Worm (Caenorhabditis elegans) whole organism, midembryonic: ENCODE measurements around the gene K10C2.12.

ENCODE experiments used
- T22C8.4 ChIP-seq: fragments of 200-800 bp; sonication (Bioruptor generic); IDR thresholded peaks from 2 replicates; pipeline ENCODE4 v1.3.6; 2022; ENCODE audit warnings: missing genetic modification characterization, missing compliant biosample characterization
- cog-1 ChIP-seq: sonication (generic microtip); optimal IDR thresholded peaks from 2 replicates; lab custom pipeline; 2016; ENCODE audit warnings: missing genetic modification characterization, missing compliant biosample characterization
- flt-1 ChIP-seq: fragments of 200-800 bp; sonication (Bioruptor generic); IDR thresholded peaks from 2 replicates; pipeline ENCODE4 v1.3.6; 2022; ENCODE audit warnings: missing genetic modification characterization, missing compliant biosample characterization
- klf-2 ChIP-seq: fragments of 200-800 bp; sonication (Bioruptor generic); conservative IDR thresholded peaks from 2 replicates; pipeline ENCODE4 v1.3.6; 2022; ENCODE audit warnings: missing genetic modification reagents, missing genetic modification characterization, missing compliant biosample characterization
- med-1 ChIP-seq: sonication (generic microtip); optimal IDR thresholded peaks from 2 replicates; lab custom pipeline; 2017; ENCODE audit warnings: missing genetic modification characterization, mild to moderate bottlenecking, missing compliant biosample characterization, antibody characterized with exemption, missing genetic modification reagents; ENCODE audit not compliant: insufficient read depth
- ref-1 ChIP-seq: fragments of 200-800 bp; sonication (Bioruptor generic); conservative IDR thresholded peaks from 2 replicates; pipeline ENCODE4 v1.3.6; 2022; ENCODE audit warnings: missing genetic modification reagents, missing genetic modification characterization, missing compliant biosample characterization
- tab-1 ChIP-seq: fragments of 200-800 bp; sonication (Bioruptor generic); IDR thresholded peaks from 2 replicates; pipeline ENCODE4 v1.3.6; 2022; ENCODE audit warnings: missing genetic modification characterization, missing compliant biosample characterization
- ztf-23 ChIP-seq: fragments of 200-800 bp; sonication (Bioruptor generic); IDR thresholded peaks from 2 replicates; pipeline ENCODE4 v1.3.6; 2022; ENCODE audit warnings: missing genetic modification reagents, missing genetic modification characterization, missing compliant biosample characterization
- ztf-29 ChIP-seq: fragments of 200-800 bp; sonication (Bioruptor generic); IDR thresholded peaks from 2 replicates; pipeline ENCODE4 v1.3.6; 2022; ENCODE audit warnings: missing genetic modification reagents, missing genetic modification characterization, missing compliant biosample characterization

Gene K10C2.12

DNA sequence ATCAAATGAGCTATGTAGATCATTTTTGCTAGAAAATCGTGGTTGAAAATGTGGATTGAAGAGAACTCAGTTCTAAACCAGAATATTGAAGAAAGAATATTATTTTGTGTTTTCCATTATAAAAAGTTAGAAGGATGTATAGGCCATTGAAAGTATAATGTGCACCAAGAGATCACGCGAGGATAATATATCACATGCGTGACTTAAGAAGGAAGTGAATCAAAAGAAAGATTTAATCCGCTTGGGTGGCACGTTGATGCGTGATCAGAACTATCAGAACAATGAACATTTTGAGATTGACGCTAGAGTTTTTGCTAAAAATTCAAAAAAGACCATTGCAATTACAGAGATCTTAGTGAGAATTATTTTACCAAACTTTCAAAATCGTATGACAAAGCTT is 15.2 kb upstream of the K10C2.12 start:
- TF ChIP-seq ztf-29 (GFP tag; lab: Robert Waterston, UW) (no peak), T22C8.4 (no peak), cog-1 (no peak), tab-1 (GFP tag; lab: Robert Waterston, UW) (no peak), klf-2 (no peak), flt-1 (GFP tag; lab: Robert Waterston, UW) (no peak), ref-1 (GFP tag; lab: Robert Waterston, UW) (no peak), med-1 (GFP tag; lab: Kevin White, UChicago) (no peak), ztf-23 (GFP tag; lab: Robert Waterston, UW) (no peak)

ce11 chrX:6433688-6434087 is 13.1 kb upstream of the K10C2.12 start, which contains the start of gene K10C2.2:
Gene K10C2.2 (minus strand): TSS chrX:6433788.
- TF ChIP-seq ref-1 (GFP tag; lab: Robert Waterston, UW) (no peak), klf-2 (no peak), med-1 (GFP tag; lab: Kevin White, UChicago) (no peak), ztf-23 (GFP tag; lab: Robert Waterston, UW) (no peak), flt-1 (GFP tag; lab: Robert Waterston, UW) (no peak), cog-1 (no peak), ztf-29 (GFP tag; lab: Robert Waterston, UW) (no peak), tab-1 (GFP tag; lab: Robert Waterston, UW) (no peak), T22C8.4 (no peak)

ce11 chrX:6430510-6430909 is 9.9 kb upstream of the K10C2.12 start, which contains the start of gene ctsa-2:
Gene ctsa-2 (minus strand): TSS chrX:6430610.
- TF ChIP-seq klf-2: no peak
- TF ChIP-seq med-1 (GFP tag; lab: Kevin White, UChicago): no peak
- no peak for TF ChIP-seq ref-1 (GFP tag; lab: Robert Waterston, UW)
- TF ChIP-seq ztf-23 (GFP tag; lab: Robert Waterston, UW): no peak
- TF ChIP-seq cog-1: no peak
- no peak for TF ChIP-seq T22C8.4
- TF ChIP-seq flt-1 (GFP tag; lab: Robert Waterston, UW): no peak
- TF ChIP-seq ztf-29 (GFP tag; lab: Robert Waterston, UW): no peak
- TF ChIP-seq tab-1 (GFP tag; lab: Robert Waterston, UW): no peak

- TF ChIP-seq tab-1 (GFP tag; lab: Robert Waterston, UW) (no peak), ref-1 (GFP tag; lab: Robert Waterston, UW) (no peak), med-1 (GFP tag; lab: Kevin White, UChicago) (no peak), T22C8.4 (no peak), cog-1 (no peak)
Measured at ce11 chrX:6429552-6429951, 9.0 kb upstream of the K10C2.12 start.

ce11 chrX:6427147-6427546 is 6.6 kb upstream of the K10C2.12 start:
- TF ChIP-seq klf-2: no peak
- no peak for TF ChIP-seq ref-1 (GFP tag; lab: Robert Waterston, UW)
- TF ChIP-seq tab-1 (GFP tag; lab: Robert Waterston, UW): no peak
- no peak for TF ChIP-seq flt-1 (GFP tag; lab: Robert Waterston, UW)
- TF ChIP-seq T22C8.4: no peak
- TF ChIP-seq cog-1: no peak
- no peak for TF ChIP-seq ztf-23 (GFP tag; lab: Robert Waterston, UW)
- no peak for TF ChIP-seq ztf-29 (GFP tag; lab: Robert Waterston, UW)
- TF ChIP-seq med-1 (GFP tag; lab: Kevin White, UChicago): no peak

ce11 chrX:6419113-6419512 is 1.5 kb downstream of the K10C2.12 start:
- TF ChIP-seq klf-2: no peak
- TF ChIP-seq tab-1 (GFP tag; lab: Robert Waterston, UW): no peak
- no peak for TF ChIP-seq flt-1 (GFP tag; lab: Robert Waterston, UW)
- TF ChIP-seq T22C8.4: no peak
- no peak for TF ChIP-seq ref-1 (GFP tag; lab: Robert Waterston, UW)
- TF ChIP-seq ztf-29 (GFP tag; lab: Robert Waterston, UW): no peak
- no peak for TF ChIP-seq cog-1
- no peak for TF ChIP-seq med-1 (GFP tag; lab: Kevin White, UChicago)
- TF ChIP-seq ztf-23 (GFP tag; lab: Robert Waterston, UW): no peak

DNA sequence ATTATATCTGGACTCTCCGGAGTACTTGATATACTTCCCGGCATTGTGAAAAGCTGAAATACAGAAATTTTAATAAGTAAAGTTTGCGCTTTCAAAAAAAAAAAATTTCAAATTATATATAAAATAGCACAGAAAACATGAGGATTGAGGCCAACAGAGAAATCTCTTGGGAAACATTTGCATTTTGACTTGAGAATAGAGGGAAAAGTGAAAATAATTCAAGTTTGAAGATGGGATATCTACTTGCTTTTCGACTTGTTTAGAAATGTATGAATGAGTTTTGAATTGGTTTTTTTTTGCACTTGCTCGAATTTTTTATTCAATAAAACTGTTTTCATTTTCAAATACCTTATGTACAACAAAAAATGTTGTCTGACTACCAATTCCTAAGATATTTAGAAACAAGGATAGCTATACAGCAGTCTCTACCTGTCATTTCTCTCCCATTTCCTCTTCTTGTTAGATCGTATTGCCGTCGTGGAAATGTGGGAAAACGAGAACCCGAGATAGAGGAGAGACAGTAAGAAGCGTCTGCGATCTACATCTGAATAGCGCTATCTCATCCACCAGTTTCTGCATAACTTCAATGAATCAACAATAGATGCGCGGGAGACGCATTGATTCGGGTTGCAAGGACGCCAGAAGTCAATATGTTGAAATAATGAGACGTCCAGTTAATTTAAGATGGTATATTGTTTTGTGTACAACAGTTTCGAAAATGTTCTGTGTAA is 4.1 kb downstream of the K10C2.12 start, which contains the start of gene T22E5.6:
TSS of gene T22E5.6 (minus strand) at position 51 of the 731 bp plus-strand sequence.
- TF ChIP-seq med-1 (GFP tag; lab: Kevin White, UChicago) (no peak), ztf-29 (GFP tag; lab: Robert Waterston, UW) (no peak), ref-1 (GFP tag; lab: Robert Waterston, UW) (no peak), cog-1 (no peak), flt-1 (GFP tag; lab: Robert Waterston, UW) (no peak), T22C8.4 (no peak), ztf-23 (GFP tag; lab: Robert Waterston, UW) (no peak), tab-1 (GFP tag; lab: Robert Waterston, UW) (no peak), klf-2 (no peak)

- TF ChIP-seq ref-1 (GFP tag; lab: Robert Waterston, UW): no peak
- TF ChIP-seq flt-1 (GFP tag; lab: Robert Waterston, UW): no peak
- no peak for TF ChIP-seq med-1 (GFP tag; lab: Kevin White, UChicago)
- TF ChIP-seq ztf-29 (GFP tag; lab: Robert Waterston, UW): no peak
- TF ChIP-seq cog-1: no peak
- no peak for TF ChIP-seq ztf-23 (GFP tag; lab: Robert Waterston, UW)
- TF ChIP-seq tab-1 (GFP tag; lab: Robert Waterston, UW): no peak
- TF ChIP-seq klf-2: no peak
- no peak for TF ChIP-seq T22C8.4
Measured at ce11 chrX:6413583-6413982, 7.0 kb downstream of the K10C2.12 start.

DNA sequence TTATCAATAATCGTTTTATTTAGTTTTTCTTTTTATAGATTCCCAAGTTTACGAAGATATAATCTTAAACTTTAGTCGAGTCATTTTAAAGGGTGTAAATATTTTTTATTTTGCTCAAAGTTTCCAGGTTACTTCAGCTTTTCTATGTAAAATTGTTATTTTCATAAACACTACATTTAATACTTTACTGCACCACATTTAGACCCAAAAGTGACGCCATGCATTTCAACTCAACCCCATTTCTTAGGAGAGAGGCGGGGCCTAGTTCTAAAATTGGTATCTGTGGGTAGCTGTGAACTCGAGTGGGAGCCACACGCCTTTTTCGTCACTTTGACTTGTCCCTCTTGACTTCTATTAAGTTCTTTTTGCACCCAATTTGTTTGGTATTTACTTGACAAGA is 8.0 kb downstream of the K10C2.12 start, which contains the start of gene T22E5.1:
TSS of gene T22E5.1 (plus strand) at position 301 of the 400 bp plus-strand sequence.
- TF ChIP-seq ref-1 (GFP tag; lab: Robert Waterston, UW): no peak
